Worm (Caenorhabditis elegans): ENCODE data around the gene Y73F4A.2.

DNA sequence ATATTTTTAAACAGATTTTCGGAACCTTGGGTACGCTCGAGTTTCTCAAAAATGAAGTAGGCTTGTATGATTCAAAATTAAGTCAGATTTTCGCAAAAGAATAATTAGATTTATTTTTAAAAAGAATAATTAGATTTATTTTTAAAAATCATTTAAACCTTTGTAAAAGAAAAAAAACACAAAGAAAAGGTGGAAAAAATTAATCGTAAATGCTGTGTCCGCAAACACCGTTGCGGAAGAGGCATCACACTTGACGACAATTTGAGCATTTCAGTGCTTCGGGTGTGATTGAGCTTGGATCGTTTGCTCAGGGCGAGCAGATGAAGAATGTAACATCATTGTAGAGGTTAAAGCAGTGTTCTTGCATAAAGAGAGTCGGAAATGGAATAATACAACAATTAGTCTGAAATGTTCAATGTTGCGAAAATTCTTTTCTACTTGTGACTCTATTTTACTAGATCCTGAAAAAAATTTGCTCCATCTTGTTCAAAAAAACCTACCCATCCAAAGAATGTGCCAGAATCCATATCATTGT lies 21.8 kb downstream of the Y73F4A.2 start:
- TF ChIP-seq tbx-2 (tag; optimal IDR thresholded peaks at IDR 0.05): no peak
- no peak for TF ChIP-seq egl-27 (tag; optimal IDR thresholded peaks at IDR 0.05)
- no peak for TF ChIP-seq skn-1 (tag; optimal IDR thresholded peaks at IDR 0.05)
- TF ChIP-seq nhr-28 (tag; optimal IDR thresholded peaks at IDR 0.05): no peak
- no peak for TF ChIP-seq fos-1 (tag; optimal IDR thresholded peaks at IDR 0.05)
- TF ChIP-seq aly-2 (tag; optimal IDR thresholded peaks at IDR 0.05): no peak
- no peak for TF ChIP-seq snpc-4 (tag; optimal IDR thresholded peaks at IDR 0.05)
- no peak for TF ChIP-seq unc-39 (tag; optimal IDR thresholded peaks at IDR 0.05)
- no peak for TF ChIP-seq sea-2 (GFP tag; optimal IDR thresholded peaks at IDR 0.05)
- TF ChIP-seq nfya-1 (tag; optimal IDR thresholded peaks at IDR 0.05; ENCODE audit: insufficient read depth): no peak

All from whole organism, L3 larva.